Worm (Caenorhabditis elegans): ENCODE data around the gene srw-23.
A peak's percentile ranks its signal among the peaks of the same experiment; 100 is the strongest.

srw-23 gene

DNA sequence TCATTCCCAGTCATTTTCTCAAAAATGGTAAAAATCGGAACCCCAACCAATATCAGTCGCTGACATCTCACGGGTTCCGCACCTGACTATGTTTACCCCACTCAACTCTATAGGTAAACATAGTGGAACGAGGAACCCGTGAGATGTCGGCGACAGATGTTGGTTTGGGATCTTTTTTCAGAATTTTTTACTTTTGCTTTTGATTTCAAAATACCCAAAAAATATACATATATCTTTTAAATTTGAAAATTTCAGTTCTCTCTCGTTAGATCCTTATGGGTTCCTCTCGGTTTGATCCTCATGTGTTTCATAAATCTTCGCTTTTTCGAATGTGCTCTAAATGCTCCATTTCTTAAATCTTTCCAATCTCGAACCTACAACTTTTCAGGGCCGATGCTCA, at the start of gene srw-23:
Gene srw-23 (plus strand): TSS at position 301 of the 400 bp plus-strand sequence.
- TF ChIP-seq mes-2 (tag; optimal IDR thresholded peaks at IDR 0.05; ENCODE audit: poor library complexity, severe bottlenecking): no peak
- no peak for TF ChIP-seq mdl-1 (tag; optimal IDR thresholded peaks at IDR 0.05)
- TF ChIP-seq gei-8 (GFP tag; optimal IDR thresholded peaks at IDR 0.05): no peak
- no peak for TF ChIP-seq nhr-25 (tag; optimal IDR thresholded peaks at IDR 0.05; ENCODE audit: borderline replicate concordance, insufficient read depth)
- no peak for TF ChIP-seq snpc-4 (tag; optimal IDR thresholded peaks at IDR 0.05)
- TF ChIP-seq nhr-48 (tag; optimal IDR thresholded peaks at IDR 0.05): no peak
- TF ChIP-seq unc-62 (GFP tag; optimal IDR thresholded peaks at IDR 0.05 in 1 of 2): peak in 1 of 2 experiments; percentile 28
- TF ChIP-seq unc-62 (tag; optimal IDR thresholded peaks at IDR 0.05): no peak

DNA sequence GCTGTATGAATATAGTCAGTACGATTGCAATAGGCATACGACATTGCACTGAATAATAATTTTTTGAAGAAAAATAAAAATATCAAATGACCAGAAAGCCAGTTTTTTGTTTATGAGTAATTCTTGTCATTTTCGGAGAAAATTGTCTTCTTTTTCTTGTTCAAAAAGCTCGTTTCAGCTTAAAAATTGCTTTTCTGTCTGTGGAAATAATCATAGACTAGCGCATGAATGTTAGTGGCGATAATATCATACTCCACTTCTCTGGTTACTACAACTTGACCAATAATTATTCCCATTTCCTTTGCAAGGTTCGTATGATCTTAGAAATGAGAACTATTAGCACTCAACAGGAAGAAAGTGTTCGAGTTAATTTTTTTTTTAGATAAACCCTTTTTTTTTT, 46.3 kb upstream of the srw-23 start, which contains the start of gene srh-216:
Gene srh-216 (minus strand): TSS at position 101 of the 400 bp plus-strand sequence.
- TF ChIP-seq ztf-7 (tag; optimal IDR thresholded peaks at IDR 0.05): no peak
- no peak for TF ChIP-seq arid-1 (GFP tag; conservative IDR thresholded peaks at IDR 0.05)
- no peak for TF ChIP-seq egl-43 (GFP tag; IDR thresholded peaks at IDR 0.05)
- no peak for TF ChIP-seq vab-7 (GFP tag; IDR thresholded peaks at IDR 0.05)
- TF ChIP-seq mdt-29 (GFP tag; IDR thresholded peaks at IDR 0.05): no peak
- no peak for TF ChIP-seq zag-1 (tag; optimal IDR thresholded peaks at IDR 0.05)
- no peak for TF ChIP-seq lin-1 (GFP tag; IDR thresholded peaks at IDR 0.05)
- TF ChIP-seq pqm-1 (tag; optimal IDR thresholded peaks at IDR 0.05): no peak
- TF ChIP-seq zfp-2 (tag; optimal IDR thresholded peaks at IDR 0.05): no peak
- no peak for TF ChIP-seq skn-1 (tag; optimal IDR thresholded peaks at IDR 0.05)
- TF ChIP-seq ztf-11 (tag; optimal IDR thresholded peaks at IDR 0.05): no peak
- no peak for TF ChIP-seq ceh-82 (tag; optimal IDR thresholded peaks at IDR 0.05)
- TF ChIP-seq Y75B8A.6 (GFP tag; IDR thresholded peaks at IDR 0.05): no peak
- no peak for TF ChIP-seq nhr-42 (GFP tag; IDR thresholded peaks at IDR 0.05)
- no peak for TF ChIP-seq zip-11 (GFP tag; IDR thresholded peaks at IDR 0.05)
- no peak for TF ChIP-seq nhr-41 (GFP tag; IDR thresholded peaks at IDR 0.05)
- no peak for TF ChIP-seq mep-1 (tag; optimal IDR thresholded peaks at IDR 0.05)
- no peak for TF ChIP-seq hlh-30 (tag; optimal IDR thresholded peaks at IDR 0.05; ENCODE audit: insufficient read depth)
- no peak for TF ChIP-seq nhr-28 (tag; optimal IDR thresholded peaks at IDR 0.05)

DNA sequence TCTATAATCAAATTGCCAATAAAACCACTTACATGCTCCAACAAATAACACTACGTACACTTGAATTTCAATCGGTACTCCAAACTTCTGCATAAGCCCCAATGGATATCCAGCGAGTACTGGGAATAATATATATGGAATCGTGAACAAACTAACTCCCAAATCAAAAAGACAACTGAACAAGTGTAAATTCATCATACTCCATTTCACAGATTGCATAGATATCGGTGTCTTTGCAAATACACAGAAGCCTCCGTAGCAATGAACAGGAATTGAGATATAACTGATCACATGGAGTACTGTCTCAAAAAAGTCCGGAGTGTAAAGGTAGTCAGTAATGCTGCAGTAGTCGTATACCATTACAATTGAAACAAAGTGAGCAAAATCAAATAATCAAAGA, 44.3 kb upstream of the srw-23 start, which contains the start of gene srh-214:
Gene srh-214 (minus strand): TSS at position 360 of the 400 bp plus-strand sequence.
- no peak for TF ChIP-seq nhr-102 (tag; optimal IDR thresholded peaks at IDR 0.05)
- peak; percentile 91 for TF ChIP-seq aha-1 (tag)

DNA sequence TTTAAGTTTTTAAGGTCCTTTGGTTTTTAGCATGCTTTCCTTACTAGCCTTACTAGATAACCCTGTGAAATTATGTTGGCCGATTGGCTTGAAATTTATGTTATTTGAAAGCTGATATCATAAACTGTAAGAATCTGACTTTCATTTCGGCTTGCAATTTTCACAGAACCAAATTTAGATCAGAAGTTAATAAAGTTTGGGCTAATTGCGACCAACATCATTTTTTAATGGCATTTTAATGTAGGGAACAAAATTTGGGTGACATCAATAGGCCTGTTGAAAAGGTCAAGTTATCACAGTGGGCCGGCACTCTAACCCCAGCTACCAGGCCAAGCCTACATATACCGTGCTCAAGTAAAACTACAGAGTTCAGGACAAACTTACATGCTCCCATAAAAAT, 42.4 kb upstream of the srw-23 start:
- no peak for TF ChIP-seq pha-4 (GFP tag; IDR thresholded peaks at IDR 0.05)
- no peak for TF ChIP-seq pha-4 (tag; optimal IDR thresholded peaks at IDR 0.05)
- TF ChIP-seq unc-62 (GFP tag; optimal IDR thresholded peaks at IDR 0.05 in 1 of 2): peak in 1 of 2 experiments; percentile 93
- TF ChIP-seq unc-62 (tag; optimal IDR thresholded peaks at IDR 0.05): no peak

DNA sequence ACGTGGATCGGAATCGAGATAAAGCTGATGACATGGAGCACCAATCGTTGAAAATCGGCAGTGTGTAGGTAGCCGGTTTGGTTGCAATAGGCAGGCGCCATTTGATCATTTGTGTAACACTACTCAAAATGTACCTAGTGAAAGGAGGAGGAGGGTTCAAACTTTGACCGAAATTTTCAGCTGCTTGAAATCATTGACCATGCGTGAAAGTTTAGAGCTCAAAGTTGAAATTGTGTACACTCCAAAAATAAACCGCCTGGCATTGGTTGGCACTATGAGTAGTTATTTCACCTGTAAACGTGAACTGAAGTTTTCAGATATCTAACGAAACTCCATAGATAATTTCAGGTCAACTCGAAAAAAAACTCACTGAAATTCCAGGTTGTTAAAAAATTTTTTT, 41.8 kb upstream of the srw-23 start, which contains the start of gene srh-215:
Gene srh-215 (minus strand): TSS at position 101 of the 400 bp plus-strand sequence.
- TF ChIP-seq ces-1 (GFP tag; optimal IDR thresholded peaks at IDR 0.05): no peak
- TF ChIP-seq aly-2 (tag; optimal IDR thresholded peaks at IDR 0.05): no peak
- no peak for TF ChIP-seq lin-29 (GFP tag; IDR thresholded peaks at IDR 0.05)
- no peak for TF ChIP-seq egl-43 (GFP tag; IDR thresholded peaks at IDR 0.05)
- no peak for TF ChIP-seq D1046.2 (GFP tag; IDR thresholded peaks at IDR 0.05)
- TF ChIP-seq F10B5.3 (tag; optimal IDR thresholded peaks at IDR 0.05): no peak
- TF ChIP-seq ztf-7 (tag; optimal IDR thresholded peaks at IDR 0.05): no peak
- TF ChIP-seq F26F4.8 (GFP tag; conservative IDR thresholded peaks at IDR 0.05): no peak
- no peak for TF ChIP-seq spr-1 (tag; optimal IDR thresholded peaks at IDR 0.05)
- no peak for TF ChIP-seq snpc-1.2 (GFP tag; IDR thresholded peaks at IDR 0.05)
- no peak for TF ChIP-seq ceh-82 (tag; optimal IDR thresholded peaks at IDR 0.05)
- TF ChIP-seq dpl-1 (GFP tag; optimal IDR thresholded peaks at IDR 0.05): no peak
- TF ChIP-seq F37D6.2 (tag; optimal IDR thresholded peaks at IDR 0.05): no peak
- TF ChIP-seq dmd-8 (GFP tag; IDR thresholded peaks at IDR 0.05): no peak

Measured in whole organism, L4 larva.